Fruit fly (Drosophila melanogaster): ENCODE data around the gene Nepl3.

DNA sequence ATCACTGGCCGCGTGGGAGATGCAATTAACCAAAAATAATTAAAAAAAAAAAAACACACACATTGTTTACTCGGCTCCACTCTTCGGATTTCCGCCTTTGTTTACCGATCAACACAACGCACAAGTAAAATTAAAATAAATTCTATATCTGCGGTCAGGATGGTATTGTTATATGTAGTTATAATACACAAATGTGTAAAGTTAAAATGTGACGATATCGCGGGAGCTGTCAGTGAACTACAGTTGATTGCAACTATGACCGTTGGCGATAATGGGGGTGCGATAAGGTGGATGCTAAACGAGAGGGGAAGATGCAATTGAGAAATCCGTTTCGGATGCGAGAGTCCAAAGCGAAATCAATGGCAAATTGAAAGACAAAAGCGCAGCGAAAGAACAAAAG lies 51.7 kb downstream of the Nepl3 start:
- TF ChIP-seq CTCF (optimal IDR thresholded peaks at IDR 0.05) (no peak), CG8478 (optimal IDR thresholded peaks at IDR 0.05) (no peak)
